Fruit fly (Drosophila melanogaster) whole organism, embryonic: ENCODE results near the gene Arl8.

ENCODE experiments used
- BEAF-32 ChIP-seq: fragments of 200-800 bp; sonication (Bioruptor generic); optimal IDR thresholded peaks from 3 replicates; lab custom pipeline; 2017; ENCODE audit warnings: missing biosample characterization, missing genetic modification characterization, mild to moderate bottlenecking, moderate library complexity, missing genetic modification reagents
- CG10209 ChIP-seq: fragments of 200-800 bp; sonication (Bioruptor generic); optimal IDR thresholded peaks from 3 replicates; lab custom pipeline; 2017; ENCODE audit warnings: missing biosample characterization, mild to moderate bottlenecking, missing genetic modification characterization, missing genetic modification reagents
- CG10959 ChIP-seq: fragments of 200-800 bp; sonication (Bioruptor generic); IDR thresholded peaks from 2 replicates; pipeline ENCODE4 v1.3.6; 2022; ENCODE audit warnings: missing biosample characterization, missing genetic modification characterization
- CG11093 ChIP-seq: fragments of 200-800 bp; sonication (Bioruptor generic); IDR thresholded peaks from 3 replicates; pipeline ENCODE4 v1.3.6; 2022; ENCODE audit warnings: missing biosample characterization, missing genetic modification characterization
- CG12769 ChIP-seq: fragments of 200-800 bp; sonication (Bioruptor generic); optimal IDR thresholded peaks from 2 replicates; lab custom pipeline; 2019; ENCODE audit warnings: missing biosample characterization, mild to moderate bottlenecking, missing genetic modification characterization, moderate library complexity
- CG13624 ChIP-seq: fragments of 200-800 bp; sonication (Bioruptor generic); optimal IDR thresholded peaks from 2 replicates; lab custom pipeline; 2016; ENCODE audit warnings: missing biosample characterization, missing genetic modification characterization
- CG13894 ChIP-seq: fragments of 200-800 bp; sonication (Bioruptor generic); optimal IDR thresholded peaks from 3 replicates; lab custom pipeline; 2018; ENCODE audit warnings: missing biosample characterization, mild to moderate bottlenecking, missing genetic modification characterization, moderate library complexity
- CG14710 ChIP-seq: fragments of 200-800 bp; sonication (Bioruptor generic); optimal IDR thresholded peaks from 3 replicates; lab custom pipeline; 2019; ENCODE audit warnings: missing biosample characterization, mild to moderate bottlenecking, missing genetic modification characterization, moderate library complexity
- CG15011 ChIP-seq: fragments of 200-800 bp; sonication (Bioruptor generic); optimal IDR thresholded peaks from 3 replicates; lab custom pipeline; 2018; ENCODE audit warnings: missing biosample characterization, mild to moderate bottlenecking, missing genetic modification characterization
- CG16815 ChIP-seq: fragments of 200-800 bp; sonication (Bioruptor generic); optimal IDR thresholded peaks from 3 replicates; lab custom pipeline; 2017; ENCODE audit warnings: missing biosample characterization, mild to moderate bottlenecking, missing genetic modification characterization
- CG17359 ChIP-seq: fragments of 200-800 bp; sonication (Bioruptor generic); optimal IDR thresholded peaks from 3 replicates; lab custom pipeline; 2018; ENCODE audit warnings: missing biosample characterization, mild to moderate bottlenecking, missing genetic modification characterization, moderate library complexity
- CG17385 ChIP-seq: fragments of 200-800 bp; sonication (Bioruptor generic); optimal IDR thresholded peaks from 3 replicates; lab custom pipeline; 2018; ENCODE audit warnings: missing biosample characterization, mild to moderate bottlenecking, missing genetic modification characterization
- CG2120 ChIP-seq: fragments of 200-800 bp; sonication (Bioruptor generic); optimal IDR thresholded peaks from 3 replicates; lab custom pipeline; 2016; ENCODE audit warnings: missing biosample characterization, missing genetic modification characterization
- CG30020 ChIP-seq: fragments of 200-800 bp; optimal IDR thresholded peaks from 2 replicates; lab custom pipeline; 2019; ENCODE audit warnings: missing biosample characterization, mild to moderate bottlenecking, missing genetic modification characterization, moderate library complexity
- CG3065 ChIP-seq: fragments of 200-800 bp; sonication (Bioruptor generic); optimal IDR thresholded peaks from 2 replicates; lab custom pipeline; 2016; ENCODE audit warnings: missing biosample characterization, missing genetic modification characterization
- CG32772 ChIP-seq: fragments of 200-800 bp; sonication (Bioruptor generic); IDR thresholded peaks from 2 replicates; pipeline ENCODE4 v1.3.6; 2022; ENCODE audit warnings: missing biosample characterization, missing genetic modification characterization
- CG4282 ChIP-seq: fragments of 200-800 bp; sonication (Bioruptor generic); optimal IDR thresholded peaks from 2 replicates; lab custom pipeline; 2016; ENCODE audit warnings: missing biosample characterization, missing genetic modification characterization
- CG43689 ChIP-seq: fragments of 200-800 bp; sonication (Bioruptor generic); IDR thresholded peaks from 2 replicates; pipeline ENCODE4 v1.3.6; 2022; ENCODE audit warnings: missing biosample characterization, missing genetic modification characterization
- CG6854 ChIP-seq: fragments of 200-800 bp; sonication (Bioruptor generic); optimal IDR thresholded peaks from 3 replicates; lab custom pipeline; 2017; ENCODE audit warnings: missing biosample characterization, mild to moderate bottlenecking, missing genetic modification characterization
- CG8281 ChIP-seq: fragments of 200-800 bp; sonication (Bioruptor generic); optimal IDR thresholded peaks from 2 replicates; lab custom pipeline; 2018; ENCODE audit warnings: missing biosample characterization, mild to moderate bottlenecking, missing genetic modification characterization, moderate library complexity
- CG8478 ChIP-seq: fragments of >200 bp; optimal IDR thresholded peaks from 2 replicates; lab custom pipeline; 2018
- CG9817 ChIP-seq: fragments of 200-800 bp; sonication (Bioruptor generic); optimal IDR thresholded peaks from 2 replicates; lab custom pipeline; 2018; ENCODE audit warnings: missing biosample characterization, mild to moderate bottlenecking, missing genetic modification characterization, moderate library complexity
- CG9876 ChIP-seq: fragments of 200-800 bp; sonication (Bioruptor generic); optimal IDR thresholded peaks from 2 replicates; lab custom pipeline; 2016; ENCODE audit warnings: missing biosample characterization, missing genetic modification characterization
- CoRest ChIP-seq: fragments of 200-800 bp; sonication (Bioruptor generic); optimal IDR thresholded peaks from 3 replicates; lab custom pipeline; 2018; ENCODE audit warnings: missing biosample characterization, mild to moderate bottlenecking, missing genetic modification characterization, moderate library complexity
- D19A ChIP-seq: fragments of 200-800 bp; optimal IDR thresholded peaks from 3 replicates; lab custom pipeline; 2019; ENCODE audit warnings: missing biosample characterization, mild to moderate bottlenecking, missing genetic modification characterization, moderate library complexity
- Doc3 ChIP-seq: fragments of 200-800 bp; sonication (Bioruptor generic); IDR thresholded peaks from 3 replicates; pipeline ENCODE4 v1.3.6; 2022; ENCODE audit warnings: missing biosample characterization, missing genetic modification characterization; ENCODE audit not compliant: partially characterized antibody
- Eip74EF ChIP-seq, 2 experiments: fragments of 200-800 bp in 1 of 2; fragments of >200 bp in 1 of 2; sonication (Bioruptor generic) in 1 of 2; optimal IDR thresholded peaks; 2 replicates each; lab custom pipeline; 2017 to 2019; ENCODE audit warnings: missing biosample characterization in 2 of 2, missing genetic modification characterization in 2 of 2, mild to moderate bottlenecking in 1 of 2, moderate library complexity in 1 of 2
- Elba2 ChIP-seq: fragments of 200-800 bp; sonication (Bioruptor generic); optimal IDR thresholded peaks from 3 replicates; lab custom pipeline; 2016; ENCODE audit warnings: missing biosample characterization, missing genetic modification characterization
- Fer2 ChIP-seq: fragments of 200-800 bp; sonication (Bioruptor generic); optimal IDR thresholded peaks from 2 replicates; lab custom pipeline; 2018; ENCODE audit warnings: missing biosample characterization, mild to moderate bottlenecking, missing genetic modification characterization, moderate library complexity
- HmgD ChIP-seq: fragments of 200-800 bp; sonication (Bioruptor generic); optimal IDR thresholded peaks from 3 replicates; lab custom pipeline; 2016; ENCODE audit warnings: missing biosample characterization, missing genetic modification characterization
- Opbp ChIP-seq: fragments of 200-800 bp; sonication (Bioruptor generic); IDR thresholded peaks from 3 replicates; pipeline ENCODE4 v1.3.6; 2022; ENCODE audit warnings: missing biosample characterization, missing genetic modification characterization; ENCODE audit not compliant: partially characterized antibody
- PHDP ChIP-seq: fragments of 200-800 bp; sonication (Bioruptor generic); optimal IDR thresholded peaks from 3 replicates; lab custom pipeline; 2018; ENCODE audit warnings: missing biosample characterization, mild to moderate bottlenecking, missing genetic modification characterization, moderate library complexity
- abd-A ChIP-seq: fragments of 200-800 bp; sonication (Bioruptor generic); optimal IDR thresholded peaks from 3 replicates; lab custom pipeline; 2019; ENCODE audit warnings: missing biosample characterization, mild to moderate bottlenecking, missing genetic modification characterization, moderate library complexity
- bowl ChIP-seq: fragments of 200-800 bp; sonication (Bioruptor generic); IDR thresholded peaks from 2 replicates; pipeline ENCODE4 v1.3.6; 2022; ENCODE audit warnings: missing biosample characterization, missing genetic modification characterization
- crol ChIP-seq: fragments of 200-800 bp; sonication (Bioruptor generic); IDR thresholded peaks from 2 replicates; pipeline ENCODE4 v1.3.6; 2022; ENCODE audit warnings: missing biosample characterization, missing genetic modification characterization
- fd64A ChIP-seq: fragments of 200-800 bp; sonication (Bioruptor generic); optimal IDR thresholded peaks from 3 replicates; lab custom pipeline; 2018; ENCODE audit warnings: missing biosample characterization, mild to moderate bottlenecking, missing genetic modification characterization
- grn ChIP-seq: fragments of 200-800 bp; sonication (Bioruptor generic); optimal IDR thresholded peaks from 3 replicates; lab custom pipeline; 2017; ENCODE audit warnings: missing biosample characterization, missing genetic modification characterization
- klu ChIP-seq: fragments of 200-800 bp; sonication (Bioruptor generic); IDR thresholded peaks from 2 replicates; pipeline ENCODE4 v1.3.6; 2022; ENCODE audit warnings: missing biosample characterization, missing genetic modification characterization
- knrl ChIP-seq: fragments of 200-800 bp; sonication (Bioruptor generic); IDR thresholded peaks from 3 replicates; pipeline ENCODE4 v1.3.6; 2022; ENCODE audit warnings: missing biosample characterization, missing genetic modification characterization; ENCODE audit not compliant: partially characterized antibody
- lbe ChIP-seq: fragments of 200-800 bp; sonication (Bioruptor generic); optimal IDR thresholded peaks from 2 replicates; lab custom pipeline; 2016; ENCODE audit warnings: missing biosample characterization, mild to moderate bottlenecking, missing genetic modification characterization
- org-1 ChIP-seq: fragments of 200-800 bp; sonication (Bioruptor generic); optimal IDR thresholded peaks from 2 replicates; lab custom pipeline; 2017; ENCODE audit warnings: missing biosample characterization, missing genetic modification characterization
- sc ChIP-seq, 3 experiments: fragments of >200 bp in 2 of 3; fragments of 200-800 bp in 1 of 3; sonication (Bioruptor generic) in 1 of 3; optimal IDR thresholded peaks; 2 replicates in 2 of 3; 3 replicates in 1 of 3; lab custom pipeline; 2017; ENCODE audit warnings: mild to moderate bottlenecking in 1 of 3, missing biosample characterization in 1 of 3, missing genetic modification characterization in 1 of 3, missing genetic modification reagents in 1 of 3
- slbo ChIP-seq: fragments of 200-800 bp; sonication (Bioruptor generic); IDR thresholded peaks from 2 replicates; pipeline ENCODE4 v1.3.6; 2022; ENCODE audit warnings: missing biosample characterization, missing genetic modification characterization
- sr ChIP-seq: fragments of 200-800 bp; sonication (Bioruptor generic); IDR thresholded peaks from 3 replicates; pipeline ENCODE4 v1.3.6; 2022; ENCODE audit warnings: missing biosample characterization, missing genetic modification characterization
- tll ChIP-seq, 2 experiments: fragments of 200-800 bp in 1 of 2; fragments of >200 bp in 1 of 2; sonication (Bioruptor generic) in 1 of 2; optimal IDR thresholded peaks; 2 replicates each; lab custom pipeline; 2017 to 2019; ENCODE audit warnings: missing biosample characterization in 2 of 2, missing genetic modification characterization in 2 of 2, mild to moderate bottlenecking in 1 of 2, moderate library complexity in 1 of 2
- tna ChIP-seq: fragments of 200-800 bp; sonication (Bioruptor generic); IDR thresholded peaks from 2 replicates; pipeline ENCODE4 v1.3.6; 2022; ENCODE audit warnings: missing biosample characterization, missing genetic modification characterization; ENCODE audit not compliant: partially characterized antibody
- trh ChIP-seq: fragments of 200-800 bp; sonication (Bioruptor generic); optimal IDR thresholded peaks from 2 replicates; lab custom pipeline; 2016; ENCODE audit warnings: missing biosample characterization, missing genetic modification characterization

Gene Arl8

DNA sequence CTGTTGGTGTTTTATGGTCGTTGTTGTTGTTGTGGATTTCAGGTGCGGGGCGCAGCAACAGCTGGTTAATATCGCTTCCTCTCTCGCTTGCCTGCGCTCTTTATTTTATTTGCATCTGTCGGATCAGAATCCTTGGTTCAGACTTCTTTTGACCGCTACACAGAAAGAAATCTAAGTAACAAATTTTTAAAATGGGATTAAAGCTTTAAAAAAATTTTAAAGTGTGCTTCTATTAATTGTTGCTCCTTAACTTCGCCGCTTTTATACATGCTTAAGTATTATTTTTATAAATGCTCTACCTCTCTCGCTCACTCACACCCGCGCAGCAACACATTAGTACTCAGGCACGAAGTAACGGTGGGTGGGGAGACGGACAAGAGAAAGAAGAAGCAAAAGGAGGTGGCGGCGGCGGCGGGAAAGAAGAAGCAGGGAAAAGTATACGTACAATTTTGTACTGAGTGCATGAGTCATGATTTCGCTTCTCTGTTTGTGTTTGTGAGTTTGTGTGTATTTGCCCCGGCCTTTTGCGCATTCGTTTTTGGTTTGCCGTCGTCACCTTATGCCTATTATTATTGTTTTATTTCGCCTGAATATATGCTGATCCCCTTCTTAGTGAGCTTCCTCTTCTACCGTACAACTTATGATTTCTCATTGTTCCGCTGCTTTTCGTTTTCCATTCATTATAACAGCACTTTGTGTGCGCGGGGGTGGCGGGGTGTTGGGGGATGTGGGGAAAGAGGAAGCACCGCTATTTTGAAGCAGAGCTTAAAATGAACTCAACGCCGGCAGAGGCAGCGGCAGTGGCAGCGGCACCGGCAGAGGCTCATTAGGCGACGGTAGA lies 12.4 kb upstream of the Arl8 start (continued):
- TF ChIP-seq CG10209 (GFP tag; lab: Kevin White, UChicago) (peak; percentile 82), CG17359 (peak; percentile 89), BEAF-32 (GFP tag; lab: Kevin White, UChicago) (no peak), abd-A (tag; lab: Kevin White, UChicago) (peak; percentile 67), CG10959 (GFP tag; lab: Robert Waterston, UW) (peak; percentile 71), slbo (GFP tag; lab: Robert Waterston, UW) (peak; percentile 80), fd64A (GFP tag; lab: Kevin White, UChicago) (peak; percentile 64), org-1 (GFP tag; lab: Kevin White, UChicago) (peak; percentile 82), CG15011 (GFP tag; lab: Kevin White, UChicago) (peak; percentile 82), CG32772 (GFP tag; lab: Robert Waterston, UW) (peak; percentile 81), HmgD (GFP tag; lab: Kevin White, UChicago) (peak; percentile 37), bowl (no peak), CoRest (tag; lab: Kevin White, UChicago) (peak; percentile 79), CG4282 (GFP tag; lab: Kevin White, UChicago) (peak; percentile 28), sr (GFP tag; lab: Robert Waterston, UW) (peak; percentile 62; the same call in 2 of the 3 replicates), D19A (tag; lab: Kevin White, UChicago) (peak; percentile 79), CG8478 (lab: Kevin White, UChicago) (no peak), CG12769 (tag; lab: Kevin White, UChicago) (peak; percentile 67), PHDP (tag; lab: Kevin White, UChicago) (peak; percentile 85), CG30020 (tag; lab: Kevin White, UChicago) (peak; percentile 21), CG2120 (GFP tag; lab: Kevin White, UChicago) (peak; percentile 87), sc (optimal IDR thresholded peaks at IDR 0.05; lab: Kevin White, UChicago) (no peak), sc (GFP tag; optimal IDR thresholded peaks at IDR 0.05; lab: Kevin White, UChicago) (peak; percentile 54), Elba2 (GFP tag; lab: Kevin White, UChicago) (no peak), Opbp (GFP tag; lab: Robert Waterston, UW) (no peak), CG9817 (tag; lab: Kevin White, UChicago) (peak; percentile 69), CG9876 (peak; percentile 29), CG17385 (GFP tag; lab: Kevin White, UChicago) (peak; percentile 99), CG6854 (peak; percentile 80), tll (GFP tag; optimal IDR thresholded peaks at IDR 0.05; lab: Kevin White, UChicago) (peak in 1 of 2 experiments; percentile 19), CG16815 (GFP tag; lab: Kevin White, UChicago) (peak; percentile 48), CG13624 (GFP tag; lab: Kevin White, UChicago) (peak; percentile 86), crol (GFP tag; lab: Robert Waterston, UW) (peak; percentile 91), Fer2 (peak; percentile 22), grn (GFP tag; lab: Kevin White, UChicago) (peak; percentile 71), CG13894 (tag; lab: Kevin White, UChicago) (peak; percentile 63), CG3065 (peak; percentile 45), Doc3 (GFP tag; lab: Robert Waterston, UW) (no peak), tna (GFP tag; lab: Robert Waterston, UW) (no peak), trh (GFP tag; lab: Kevin White, UChicago) (no peak), CG11093 (peak; percentile 57; the same call in 1 of the 3 replicates), CG8281 (tag; lab: Kevin White, UChicago) (no peak), CG43689 (peak; percentile 35; the same call in 1 of the 2 replicates), CG14710 (tag; lab: Kevin White, UChicago) (peak; percentile 77), lbe (GFP tag; lab: Kevin White, UChicago) (peak; percentile 88), klu (peak; percentile 63), Eip74EF (GFP tag; optimal IDR thresholded peaks at IDR 0.05; lab: Kevin White, UChicago) (peak in 1 of 2 experiments; percentile 24), knrl (GFP tag; lab: Robert Waterston, UW) (no peak)
